Fruit fly (Drosophila melanogaster) whole organism, embryonic: ENCODE results near the gene CG15894.

Experiments used
- Atf6 ChIP-seq: fragments of 200-800 bp; sonication (Bioruptor generic); IDR thresholded peaks from 2 replicates; pipeline ENCODE4 v1.3.6; 2022; ENCODE audit warnings: missing biosample characterization, missing genetic modification characterization
- BEAF-32 ChIP-seq: fragments of 200-800 bp; sonication (Bioruptor generic); optimal IDR thresholded peaks from 3 replicates; lab custom pipeline; 2017; ENCODE audit warnings: missing biosample characterization, missing genetic modification characterization, mild to moderate bottlenecking, moderate library complexity, missing genetic modification reagents
- CG10366 ChIP-seq: fragments of 200-800 bp; sonication (Bioruptor generic); IDR thresholded peaks from 2 replicates; pipeline ENCODE4 v1.3.6; 2022; ENCODE audit warnings: missing biosample characterization, missing genetic modification characterization
- CG12104 ChIP-seq: fragments of 200-800 bp; sonication (Bioruptor generic); optimal IDR thresholded peaks from 3 replicates; lab custom pipeline; 2016; ENCODE audit warnings: missing biosample characterization, missing genetic modification characterization
- CG12219 ChIP-seq: fragments of 200-800 bp; sonication (Bioruptor generic); optimal IDR thresholded peaks from 3 replicates; lab custom pipeline; 2018; ENCODE audit warnings: missing biosample characterization, mild to moderate bottlenecking, missing genetic modification characterization
- CG12942 ChIP-seq: fragments of 200-800 bp; sonication (Bioruptor generic); optimal IDR thresholded peaks from 3 replicates; lab custom pipeline; 2016; ENCODE audit warnings: missing biosample characterization, missing genetic modification characterization
- CG13424 ChIP-seq: fragments of 200-800 bp; sonication (Bioruptor generic); optimal IDR thresholded peaks from 2 replicates; lab custom pipeline; 2019; ENCODE audit warnings: missing biosample characterization, mild to moderate bottlenecking, missing genetic modification characterization, moderate library complexity
- CG15073 ChIP-seq: fragments of 200-800 bp; sonication (Bioruptor generic); optimal IDR thresholded peaks from 2 replicates; lab custom pipeline; 2016; ENCODE audit warnings: missing biosample characterization, missing genetic modification characterization
- CG15601 ChIP-seq: fragments of 200-800 bp; sonication (Bioruptor generic); optimal IDR thresholded peaks from 3 replicates; lab custom pipeline; 2019; ENCODE audit warnings: missing biosample characterization, mild to moderate bottlenecking, missing genetic modification characterization, moderate library complexity
- CG17568 ChIP-seq: fragments of 200-800 bp; sonication (Bioruptor generic); optimal IDR thresholded peaks from 2 replicates; lab custom pipeline; 2018; ENCODE audit warnings: missing biosample characterization, mild to moderate bottlenecking, missing genetic modification characterization, moderate library complexity
- CG17829 ChIP-seq: fragments of 200-800 bp; optimal IDR thresholded peaks from 2 replicates; lab custom pipeline; 2019; ENCODE audit warnings: missing biosample characterization, mild to moderate bottlenecking, missing genetic modification characterization, moderate library complexity
- CG1792 ChIP-seq: fragments of 200-800 bp; sonication (Bioruptor generic); optimal IDR thresholded peaks from 2 replicates; lab custom pipeline; 2016; ENCODE audit warnings: missing biosample characterization, missing genetic modification characterization
- CG18764 ChIP-seq: fragments of 200-800 bp; sonication (Bioruptor generic); optimal IDR thresholded peaks from 3 replicates; lab custom pipeline; 2016; ENCODE audit warnings: missing biosample characterization, missing genetic modification characterization
- CG2875 ChIP-seq: fragments of 200-800 bp; sonication (Bioruptor generic); optimal IDR thresholded peaks from 2 replicates; lab custom pipeline; 2017; ENCODE audit warnings: missing biosample characterization, mild to moderate bottlenecking, missing genetic modification characterization, missing genetic modification reagents
- CG32532 ChIP-seq: fragments of 200-800 bp; sonication (Bioruptor generic); IDR thresholded peaks from 2 replicates; pipeline ENCODE4 v1.3.6; 2022; ENCODE audit warnings: missing biosample characterization, missing genetic modification characterization
- CG42726 ChIP-seq: fragments of 200-800 bp; sonication (Bioruptor generic); IDR thresholded peaks from 2 replicates; pipeline ENCODE4 v1.3.6; 2022; ENCODE audit warnings: missing biosample characterization, missing genetic modification characterization; ENCODE audit not compliant: partially characterized antibody
- CG4404 ChIP-seq: fragments of 200-800 bp; sonication (Bioruptor generic); IDR thresholded peaks from 2 replicates; pipeline ENCODE4 v1.3.6; 2022; ENCODE audit warnings: missing biosample characterization, missing genetic modification characterization
- CG5245 ChIP-seq: fragments of 200-800 bp; sonication (Bioruptor generic); optimal IDR thresholded peaks from 3 replicates; lab custom pipeline; 2016; ENCODE audit warnings: missing biosample characterization, missing genetic modification characterization
- CG6272 ChIP-seq: fragments of 200-800 bp; sonication (Bioruptor generic); IDR thresholded peaks from 2 replicates; pipeline ENCODE4 v1.3.6; 2022; ENCODE audit warnings: missing biosample characterization, missing genetic modification characterization
- CG6765 ChIP-seq: fragments of 200-800 bp; sonication (Bioruptor generic); optimal IDR thresholded peaks from 3 replicates; lab custom pipeline; 2017; ENCODE audit warnings: missing biosample characterization, mild to moderate bottlenecking, missing genetic modification characterization
- CG7357 ChIP-seq: fragments of 200-800 bp; sonication (Bioruptor generic); IDR thresholded peaks from 3 replicates; pipeline ENCODE4 v1.3.6; 2022; ENCODE audit warnings: missing biosample characterization, missing genetic modification characterization
- Dbx ChIP-seq: fragments of 200-800 bp; sonication (Bioruptor generic); IDR thresholded peaks from 3 replicates; pipeline ENCODE4 v1.3.6; 2022; ENCODE audit warnings: missing biosample characterization, missing genetic modification characterization
- E2f1 ChIP-seq: fragments of 200-800 bp; sonication (Bioruptor generic); IDR thresholded peaks from 2 replicates; pipeline ENCODE4 v1.3.6; 2022; ENCODE audit warnings: missing biosample characterization, missing genetic modification characterization
- E2f2 ChIP-seq: fragments of 200-800 bp; sonication (Bioruptor generic); IDR thresholded peaks from 2 replicates; pipeline ENCODE4 v1.3.6; 2022; ENCODE audit warnings: missing biosample characterization, missing genetic modification characterization
- Fer1 ChIP-seq: fragments of 200-800 bp; sonication (Bioruptor generic); optimal IDR thresholded peaks from 2 replicates; lab custom pipeline; 2017; ENCODE audit warnings: missing biosample characterization, mild to moderate bottlenecking, missing genetic modification characterization
- Mad ChIP-seq: fragments of 200-800 bp; sonication (Bioruptor generic); optimal IDR thresholded peaks from 2 replicates; lab custom pipeline; 2016; ENCODE audit warnings: missing biosample characterization, missing genetic modification characterization
- Sox102F ChIP-seq: fragments of 200-800 bp; sonication (Bioruptor generic); optimal IDR thresholded peaks from 2 replicates; lab custom pipeline; 2018; ENCODE audit warnings: missing biosample characterization, mild to moderate bottlenecking, missing genetic modification characterization, moderate library complexity
- Sry-δ ChIP-seq: fragments of 200-800 bp; sonication (Bioruptor generic); optimal IDR thresholded peaks from 2 replicates; lab custom pipeline; 2016; ENCODE audit warnings: missing biosample characterization, missing genetic modification characterization
- TFAM ChIP-seq: fragments of 200-800 bp; sonication (Bioruptor generic); optimal IDR thresholded peaks from 2 replicates; lab custom pipeline; 2017; ENCODE audit warnings: missing biosample characterization, missing genetic modification characterization, inconsistent platforms
- Xbp1 ChIP-seq: fragments of 200-800 bp; sonication (Bioruptor generic); optimal IDR thresholded peaks from 3 replicates; lab custom pipeline; 2016; ENCODE audit warnings: missing biosample characterization, mild to moderate bottlenecking, missing genetic modification characterization
- ac ChIP-seq: fragments of 200-800 bp; sonication (Bioruptor generic); optimal IDR thresholded peaks from 3 replicates; lab custom pipeline; 2017; ENCODE audit warnings: missing biosample characterization, mild to moderate bottlenecking, missing genetic modification characterization
- ash1 ChIP-seq: fragments of 200-800 bp; sonication (Bioruptor generic); optimal IDR thresholded peaks from 2 replicates; lab custom pipeline; 2018; ENCODE audit warnings: missing biosample characterization, mild to moderate bottlenecking, missing genetic modification characterization
- corto ChIP-seq: fragments of 200-800 bp; sonication (Bioruptor generic); optimal IDR thresholded peaks from 2 replicates; lab custom pipeline; 2016; ENCODE audit warnings: missing biosample characterization, mild to moderate bottlenecking, missing genetic modification characterization, moderate library complexity
- crol ChIP-seq: fragments of 200-800 bp; sonication (Bioruptor generic); IDR thresholded peaks from 2 replicates; pipeline ENCODE4 v1.3.6; 2022; ENCODE audit warnings: missing biosample characterization, missing genetic modification characterization
- esg ChIP-seq: fragments of 200-800 bp; sonication (Bioruptor generic); conservative IDR thresholded peaks from 2 replicates; pipeline ENCODE4 v1.3.6; 2022; ENCODE audit warnings: missing biosample characterization, missing genetic modification characterization
- fd3F ChIP-seq: fragments of 200-800 bp; sonication (Bioruptor generic); optimal IDR thresholded peaks from 2 replicates; lab custom pipeline; 2018; ENCODE audit warnings: missing biosample characterization, mild to moderate bottlenecking, missing genetic modification characterization, moderate library complexity
- gcm ChIP-seq: fragments of 200-800 bp; sonication (Bioruptor generic); optimal IDR thresholded peaks from 2 replicates; lab custom pipeline; 2019; ENCODE audit warnings: missing biosample characterization, mild to moderate bottlenecking, missing genetic modification characterization, moderate library complexity
- kah ChIP-seq: fragments of 200-800 bp; sonication (Bioruptor generic); optimal IDR thresholded peaks from 2 replicates; lab custom pipeline; 2018; ENCODE audit warnings: missing biosample characterization, mild to moderate bottlenecking, missing genetic modification characterization
- ken ChIP-seq: fragments of 200-800 bp; sonication (Bioruptor generic); IDR thresholded peaks from 3 replicates; pipeline ENCODE4 v1.3.6; 2022; ENCODE audit warnings: missing biosample characterization, missing genetic modification characterization
- lola ChIP-seq, 3 experiments: fragments of >200 bp in 2 of 3; fragments of 200-800 bp in 1 of 3; sonication (Bioruptor generic) in 1 of 3; optimal IDR thresholded peaks; 2 replicates each; lab custom pipeline; 2017 to 2019; ENCODE audit warnings: missing biosample characterization in 3 of 3, missing genetic modification characterization in 3 of 3, mild to moderate bottlenecking in 1 of 3, moderate library complexity in 1 of 3
- luna ChIP-seq: fragments of 200-800 bp; sonication (Bioruptor generic); optimal IDR thresholded peaks from 2 replicates; lab custom pipeline; 2016; ENCODE audit warnings: missing biosample characterization, missing genetic modification characterization
- pb ChIP-seq: fragments of 200-800 bp; sonication (Bioruptor generic); optimal IDR thresholded peaks from 3 replicates; lab custom pipeline; 2016; ENCODE audit warnings: missing biosample characterization, missing genetic modification characterization
- prd ChIP-seq, 3 experiments: fragments of >200 bp in 2 of 3; fragments of 200-800 bp in 1 of 3; sonication (Bioruptor generic) in 1 of 3; optimal IDR thresholded peaks in 2 of 3; IDR thresholded peaks in 1 of 3; 2 replicates in 2 of 3; 3 replicates in 1 of 3; pipeline versions ENCODE4 v1.3.6 to Lab custom; 2017 to 2022; ENCODE audit warnings: missing biosample characterization in 1 of 3, missing genetic modification characterization in 1 of 3
- tap ChIP-seq: fragments of 200-800 bp; optimal IDR thresholded peaks from 3 replicates; lab custom pipeline; 2019; ENCODE audit warnings: missing biosample characterization, mild to moderate bottlenecking, missing genetic modification characterization, moderate library complexity
- tin ChIP-seq: fragments of 200-800 bp; sonication (Bioruptor generic); optimal IDR thresholded peaks from 3 replicates; lab custom pipeline; 2016; ENCODE audit warnings: missing biosample characterization, missing genetic modification characterization
- tx ChIP-seq: fragments of 200-800 bp; sonication (Bioruptor generic); optimal IDR thresholded peaks from 2 replicates; lab custom pipeline; 2016; ENCODE audit warnings: missing biosample characterization, missing genetic modification characterization
- wek ChIP-seq: fragments of 200-800 bp; sonication (Bioruptor generic); optimal IDR thresholded peaks from 3 replicates; lab custom pipeline; 2018; ENCODE audit warnings: missing biosample characterization, mild to moderate bottlenecking, missing genetic modification characterization, moderate library complexity
- wor ChIP-seq: fragments of 200-800 bp; sonication (Bioruptor generic); IDR thresholded peaks from 2 replicates; pipeline ENCODE4 v1.3.6; 2022; ENCODE audit warnings: missing biosample characterization, missing genetic modification characterization
- yki ChIP-seq: fragments of >200 bp; optimal IDR thresholded peaks from 3 replicates; lab custom pipeline; 2018
- zfh2 ChIP-seq: fragments of 200-800 bp; sonication (Bioruptor generic); optimal IDR thresholded peaks from 2 replicates; lab custom pipeline; 2016; ENCODE audit warnings: missing biosample characterization, missing genetic modification characterization

Gene CG15894

DNA sequence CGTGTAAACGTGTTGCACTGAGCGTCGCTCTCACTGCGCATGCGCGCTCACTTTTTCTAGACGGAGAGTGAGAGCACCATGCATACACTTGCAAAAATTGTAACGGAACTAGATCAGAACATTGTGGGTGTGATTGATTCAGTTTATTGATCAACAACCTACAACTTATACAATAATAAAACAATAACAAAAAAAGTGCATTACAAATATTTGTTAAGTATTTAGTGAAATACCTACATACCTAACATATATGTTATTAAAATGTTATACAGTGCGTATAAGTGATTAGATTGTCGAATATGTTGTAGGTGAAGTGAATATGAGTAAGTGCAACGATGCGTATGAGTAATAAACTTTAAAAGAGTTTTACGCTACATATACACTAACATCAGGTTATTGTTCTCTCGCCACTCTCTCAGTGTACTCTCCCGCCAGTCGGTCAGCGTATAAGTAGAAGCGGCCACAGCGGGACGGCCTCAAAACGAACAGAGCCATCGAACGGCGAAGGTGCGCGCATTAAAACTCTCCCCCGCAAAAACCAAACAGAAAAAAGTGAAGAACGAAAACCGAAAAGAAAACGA, 21.4 kb downstream of the CG15894 start, which contains the start of gene CG42240 (continued):
- TF ChIP-seq CG13424 (tag; lab: Kevin White, UChicago) (peak; percentile 95), CG4404 (GFP tag; lab: Robert Waterston, UW) (peak; percentile 61), CG1792 (GFP tag; lab: Kevin White, UChicago) (peak; percentile 61), CG12219 (GFP tag; lab: Kevin White, UChicago) (peak; percentile 90), CG2875 (GFP tag; lab: Kevin White, UChicago) (peak; percentile 92), zfh2 (GFP tag; lab: Kevin White, UChicago) (peak; percentile 46), ken (0 out of 3 replicates have a peak, but pooled peaks have one; percentile 48), yki (lab: Kevin White, UChicago) (no peak), corto (GFP tag; lab: Kevin White, UChicago) (peak; percentile 63), Dbx (GFP tag; lab: Robert Waterston, UW) (0 out of 3 replicates have a peak, but pooled peaks have one; percentile 33), Sox102F (GFP tag; lab: Kevin White, UChicago) (peak; percentile 93), kah (peak; percentile 81), tx (GFP tag; lab: Kevin White, UChicago) (peak; percentile 56), Atf6 (peak; percentile 85), gcm (GFP tag; lab: Kevin White, UChicago) (peak; percentile 91), BEAF-32 (GFP tag; lab: Kevin White, UChicago) (no peak), Sry-δ (peak; percentile 24), wor (GFP tag; lab: Robert Waterston, UW) (peak; percentile 80), ash1 (GFP tag; lab: Kevin White, UChicago) (no peak), E2f2 (peak; percentile 59; the same call in 1 of the 2 replicates), CG7357 (peak; percentile 76), CG6272 (GFP tag; lab: Robert Waterston, UW) (peak; percentile 48; the same call in 1 of the 2 replicates), CG17568 (GFP tag; lab: Kevin White, UChicago) (peak; percentile 76), CG10366 (GFP tag; lab: Robert Waterston, UW) (peak; percentile 71), CG12104 (GFP tag; lab: Kevin White, UChicago) (peak; percentile 91), crol (GFP tag; lab: Robert Waterston, UW) (no peak), Mad (GFP tag; lab: Kevin White, UChicago) (peak; percentile 61), esg (GFP tag; lab: Robert Waterston, UW) (peak; percentile 86), CG5245 (GFP tag; lab: Kevin White, UChicago) (peak; percentile 77), TFAM (GFP tag; lab: Kevin White, UChicago) (peak; percentile 6), CG15601 (peak; percentile 92), pb (GFP tag; lab: Kevin White, UChicago) (peak; percentile 59), CG15073 (peak; percentile 31), CG12942 (GFP tag; lab: Kevin White, UChicago) (peak; percentile 81), CG18764 (GFP tag; lab: Kevin White, UChicago) (peak; percentile 85), fd3F (peak; percentile 78), CG32532 (GFP tag; lab: Robert Waterston, UW) (peak; percentile 63; the same call in 1 of the 2 replicates), tin (GFP tag; lab: Kevin White, UChicago) (peak; percentile 90), Xbp1 (GFP tag; lab: Kevin White, UChicago) (peak; percentile 91), lola (GFP tag; optimal IDR thresholded peaks at IDR 0.05; lab: Kevin White, UChicago) (peak in 1 of 3 experiments; percentile 91), luna (GFP tag; lab: Kevin White, UChicago) (no peak), wek (GFP tag; lab: Kevin White, UChicago) (peak; percentile 68), ac (GFP tag; lab: Kevin White, UChicago) (peak; percentile 45), CG17829 (peak; percentile 92), CG42726 (GFP tag; lab: Robert Waterston, UW) (no peak), prd (optimal IDR thresholded peaks at IDR 0.05; lab: Kevin White, UChicago) (no peak), prd (GFP tag; IDR thresholded peaks at IDR 0.05; lab: Robert Waterston, UW) (peak; percentile 79), E2f1 (peak; percentile 76), Fer1 (GFP tag; lab: Kevin White, UChicago) (peak; percentile 93), CG6765 (GFP tag; lab: Kevin White, UChicago) (peak; percentile 85), tap (tag; lab: Kevin White, UChicago) (peak; percentile 86)
